Fruit fly (Drosophila melanogaster) whole organism: ENCODE measurements around the gene CG15465.

Experiments used
- EcR ChIP-seq, 2 experiments: fragments of >200 bp; optimal IDR thresholded peaks; 2 replicates each; lab custom pipeline; 2017; ENCODE audit warnings: missing biosample characterization in 2 of 2, missing genetic modification characterization in 2 of 2, missing genetic modification reagents in 2 of 2
- pan ChIP-seq: fragments of >200 bp; optimal IDR thresholded peaks from 2 replicates; lab custom pipeline; 2017
- psq ChIP-seq: fragments of >200 bp; optimal IDR thresholded peaks from 2 replicates; lab custom pipeline; 2017
- usp ChIP-seq: fragments of >200 bp; optimal IDR thresholded peaks from 2 replicates; lab custom pipeline; 2017; ENCODE audit warnings: missing biosample characterization, missing genetic modification characterization, mixed read lengths

DNA sequence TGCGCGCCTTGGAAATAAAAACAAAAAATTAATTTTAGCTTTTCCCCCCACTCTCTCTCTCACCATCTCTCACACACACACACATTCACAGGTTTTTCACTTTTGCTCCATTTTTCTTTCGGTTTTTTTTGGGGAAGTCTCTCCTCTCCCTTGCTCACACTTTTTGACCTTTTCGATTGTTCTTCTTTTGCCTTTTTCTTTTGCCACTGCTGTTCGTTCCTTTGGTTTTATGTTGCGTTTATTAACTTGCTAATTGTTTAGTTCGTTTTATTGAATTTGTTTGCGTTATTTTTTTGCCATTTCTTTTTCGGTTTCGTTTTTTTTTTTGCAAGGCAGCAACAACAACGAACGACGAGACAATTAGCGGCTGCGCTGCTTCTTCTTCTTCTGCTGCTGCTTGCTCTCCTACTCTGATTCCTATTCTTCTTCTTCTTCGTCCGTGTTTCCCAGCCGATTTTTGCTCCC, 3.2 kb upstream of the CG15465 start:
- TF ChIP-seq psq (lab: Kevin White, UChicago) (peak; percentile 17), usp (GFP tag; lab: Kevin White, UChicago) (no peak), pan (lab: Kevin White, UChicago) (no peak), EcR (GFP tag; optimal IDR thresholded peaks at IDR 0.05; lab: Kevin White, UChicago) (no peak)
